Fruit fly (Drosophila melanogaster): ENCODE data around the gene sau.

DNA sequence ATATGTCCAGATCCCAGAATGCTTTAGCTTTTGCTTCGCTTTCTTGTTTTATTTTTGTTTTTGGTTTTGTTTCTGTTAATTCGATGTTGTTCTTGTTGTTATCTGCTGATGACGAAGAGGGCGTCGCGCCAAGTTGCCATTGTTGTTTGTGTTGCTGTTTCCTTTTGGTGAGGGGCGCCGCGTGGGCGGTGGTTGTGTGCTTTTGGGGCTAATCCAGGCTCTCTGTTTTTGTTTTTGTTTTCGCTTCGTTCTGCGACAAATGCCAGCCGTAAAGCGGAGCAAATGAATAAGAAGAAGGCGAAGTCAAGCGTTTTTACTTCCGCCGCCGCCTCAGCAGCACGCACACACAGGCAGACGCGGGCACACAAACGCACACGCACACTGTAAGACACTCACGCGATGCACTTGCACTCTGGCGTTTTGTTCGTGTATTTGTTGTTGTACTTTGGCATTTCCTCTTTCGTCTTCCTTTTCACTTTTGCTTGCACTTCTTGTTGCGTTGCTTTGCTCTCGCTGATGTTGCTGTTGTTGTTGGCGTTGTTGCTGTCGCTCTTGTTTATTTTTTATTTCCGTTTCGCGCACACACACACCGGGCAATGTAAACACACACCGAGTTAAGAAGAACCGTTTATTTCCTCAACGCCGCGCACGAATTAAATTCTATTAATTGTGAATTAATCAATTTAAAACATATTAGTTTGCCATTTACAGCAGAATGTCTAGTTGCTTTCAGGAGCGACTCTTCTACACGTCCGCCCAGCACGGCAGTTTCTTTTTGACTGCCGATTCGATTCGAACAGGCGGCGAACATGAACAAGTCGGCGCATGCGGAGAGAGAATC lies 48.0 kb upstream of the sau start, which contains the start of gene aop:
- peak; percentile 50 for TF ChIP-seq Dfd (GFP tag; optimal IDR thresholded peaks at IDR 0.05)
- TF ChIP-seq fru (GFP tag; optimal IDR thresholded peaks at IDR 0.05), result peak; percentile 11
- TF ChIP-seq usp (GFP tag; optimal IDR thresholded peaks at IDR 0.05), result no peak
- no peak for TF ChIP-seq CG32264 (GFP tag; optimal IDR thresholded peaks at IDR 0.05)
- no peak for TF ChIP-seq CG9705 (GFP tag; optimal IDR thresholded peaks at IDR 0.05)
- no peak for TF ChIP-seq foxo (GFP tag; optimal IDR thresholded peaks at IDR 0.05)
- no peak for TF ChIP-seq lola (GFP tag; optimal IDR thresholded peaks at IDR 0.05)
- peak; percentile 18 for TF ChIP-seq HLH106 (tag; optimal IDR thresholded peaks at IDR 0.05)

Data from whole organism, wandering third instar larva.